Worm (Caenorhabditis elegans): Measurements from ENCODE around the gene bath-9.

bath-9 gene

DNA sequence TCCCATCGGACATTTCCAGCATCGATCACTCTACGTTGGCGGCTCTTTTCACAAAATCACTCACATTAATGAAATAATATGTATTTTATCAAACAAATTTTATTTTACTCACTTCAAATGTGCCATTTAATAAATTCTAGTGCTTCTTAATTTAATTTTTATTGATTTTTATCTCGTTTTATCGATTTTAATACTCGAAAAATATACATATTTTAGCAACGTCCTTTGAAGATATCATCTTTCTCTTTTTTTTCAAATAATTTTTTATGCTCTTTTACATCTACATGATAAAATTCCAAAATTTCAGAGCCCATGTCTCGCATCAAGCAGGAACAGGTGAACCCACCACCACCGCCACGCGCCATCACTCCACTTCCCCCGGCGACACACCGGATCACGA lies 18.1 kb upstream of the bath-9 start, which contains the start of the genes lido-14 and bath-27:
lido-14 (plus strand) TSS at position 301 of the 400 bp plus-strand sequence.
bath-27 (plus strand) TSS at position 306 of the 400 bp plus-strand sequence.
- no peak for TF ChIP-seq pqm-1 (tag; optimal IDR thresholded peaks at IDR 0.05)
- TF ChIP-seq fkh-10 (GFP tag; optimal IDR thresholded peaks at IDR 0.05), result no peak
- no peak for TF ChIP-seq fkh-8 (tag; optimal IDR thresholded peaks at IDR 0.05)
- TF ChIP-seq grh-1 (GFP tag; IDR thresholded peaks at IDR 0.05), result no peak
- TF ChIP-seq F16B12.6 (tag; optimal IDR thresholded peaks at IDR 0.05), result no peak
- TF ChIP-seq pag-3 (tag; optimal IDR thresholded peaks at IDR 0.05; ENCODE audit: borderline replicate concordance, insufficient read depth), result no peak
- TF ChIP-seq pax-3 (tag; optimal IDR thresholded peaks at IDR 0.05), result no peak

DNA sequence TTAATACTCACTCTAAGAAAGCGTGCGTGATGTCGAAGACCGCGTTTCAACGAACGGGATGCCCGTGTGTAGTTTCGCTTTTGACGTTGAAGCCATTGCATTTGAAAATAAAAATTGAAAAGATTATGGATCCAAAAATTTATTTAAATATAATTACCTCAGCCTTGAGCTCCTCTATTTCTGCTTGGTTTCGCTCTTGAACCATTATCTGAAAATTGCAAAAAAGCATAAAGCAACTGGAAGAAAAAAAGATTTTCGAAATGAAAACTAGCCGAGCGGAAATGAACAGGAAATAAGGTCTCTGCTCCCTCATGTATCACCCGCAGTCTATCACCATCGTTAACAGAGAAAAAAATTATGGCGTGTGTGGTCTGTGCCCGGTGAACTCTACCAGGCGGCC lies 9.8 kb upstream of the bath-9 start, which contains the start of gene Y49F6C.6:
Y49F6C.6 (minus strand) TSS at position 101 of the 400 bp plus-strand sequence.
- TF ChIP-seq unc-86 (tag; optimal IDR thresholded peaks at IDR 0.05), result no peak
- no peak for TF ChIP-seq mdl-1 (tag; optimal IDR thresholded peaks at IDR 0.05)
- TF ChIP-seq ets-5 (GFP tag; IDR thresholded peaks at IDR 0.05), result no peak
- TF ChIP-seq mep-1 (tag; optimal IDR thresholded peaks at IDR 0.05), result no peak
- TF ChIP-seq C16A3.4 (tag; optimal IDR thresholded peaks at IDR 0.05), result no peak
- TF ChIP-seq aly-2 (tag; optimal IDR thresholded peaks at IDR 0.05), result no peak
- no peak for TF ChIP-seq vab-15 (tag; optimal IDR thresholded peaks at IDR 0.05)
- no peak for TF ChIP-seq tlp-1 (tag; optimal IDR thresholded peaks at IDR 0.05)
- TF ChIP-seq unc-130 (tag; optimal IDR thresholded peaks at IDR 0.05), result no peak
- TF ChIP-seq tbx-2 (tag; optimal IDR thresholded peaks at IDR 0.05), result no peak
- TF ChIP-seq egl-13 (tag; optimal IDR thresholded peaks at IDR 0.05), result no peak

DNA sequence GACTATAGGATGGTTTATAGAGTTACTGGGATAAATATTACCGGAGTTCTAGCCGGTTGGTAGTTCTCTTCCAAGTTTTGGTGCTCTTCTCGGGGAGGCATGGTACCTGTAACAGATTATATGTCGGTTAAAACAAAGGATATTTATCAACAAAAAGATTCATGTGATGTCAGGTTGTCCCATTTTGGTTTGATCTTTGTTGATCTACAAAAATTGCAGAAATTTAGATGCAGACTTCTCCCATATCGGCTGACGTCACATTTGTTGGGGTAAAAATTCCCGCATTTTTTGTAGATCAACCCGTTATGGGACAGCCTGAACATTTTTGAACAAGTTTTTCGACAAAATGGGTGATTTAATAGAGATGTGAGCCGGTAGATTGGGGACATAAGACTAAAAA lies 8.8 kb upstream of the bath-9 start, which contains the start of gene Y49F6C.7:
Y49F6C.7 (minus strand) TSS at position 101 of the 400 bp plus-strand sequence.
- TF ChIP-seq mep-1 (tag; optimal IDR thresholded peaks at IDR 0.05) (no peak), lsy-2 (tag; optimal IDR thresholded peaks at IDR 0.05) (no peak), C04F5.9 (tag; optimal IDR thresholded peaks at IDR 0.05) (no peak), nhr-47 (tag; optimal IDR thresholded peaks at IDR 0.05) (no peak)

DNA sequence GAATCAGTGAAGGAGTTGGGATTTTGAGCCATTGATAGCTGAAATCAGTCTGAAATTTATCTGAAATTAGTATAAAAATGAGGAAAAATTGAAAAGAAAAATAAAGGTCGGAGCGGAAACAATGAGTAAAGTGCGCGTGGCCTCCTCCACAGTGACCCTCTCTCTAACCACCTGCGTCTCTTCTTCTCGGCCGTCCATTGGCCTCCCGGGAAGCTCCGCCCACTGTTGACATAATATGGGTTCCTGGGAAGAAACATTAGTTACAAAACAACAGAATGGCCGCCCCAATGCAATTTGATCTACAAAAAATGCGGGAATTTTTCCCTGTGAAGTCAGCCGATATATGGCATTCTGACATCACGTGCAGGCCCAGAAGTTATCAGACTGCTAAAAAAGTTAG lies 6.8 kb upstream of the bath-9 start, which contains the start of gene Y49F6C.8:
Y49F6C.8 (minus strand) TSS at position 51 of the 400 bp plus-strand sequence.
- no peak for TF ChIP-seq efl-1 (optimal IDR thresholded peaks at IDR 0.05)
- peak in 1 of 2 experiments; percentile 33 for TF ChIP-seq efl-1 (GFP tag; optimal IDR thresholded peaks at IDR 0.05 in 1 of 2)
- TF ChIP-seq lsy-2 (tag; optimal IDR thresholded peaks at IDR 0.05), result peak; percentile 38 to 50
- no peak for TF ChIP-seq zip-4 (GFP tag; optimal IDR thresholded peaks at IDR 0.05)
- no peak for TF ChIP-seq unc-86 (tag; optimal IDR thresholded peaks at IDR 0.05)
- TF ChIP-seq rnt-1 (tag; optimal IDR thresholded peaks at IDR 0.05), result peak; percentile 4

DNA sequence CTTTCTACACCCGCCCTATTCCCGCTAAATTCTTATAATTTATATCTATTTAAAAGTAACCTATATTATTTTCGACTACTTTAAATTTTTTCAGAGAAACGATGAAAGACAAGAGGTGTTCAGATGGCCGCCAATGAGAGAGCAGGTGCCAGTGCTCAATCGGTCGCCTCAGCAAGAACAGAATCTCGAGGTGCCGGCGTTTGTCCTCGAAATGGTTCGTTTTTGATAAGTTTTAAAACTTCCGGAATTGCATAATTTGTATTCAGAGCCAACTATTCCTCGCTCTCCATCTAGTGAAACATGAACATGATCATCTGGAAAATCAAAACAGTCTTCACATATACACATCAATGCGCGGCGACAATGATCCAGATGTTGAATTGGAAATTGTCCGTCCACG lies 5.9 kb upstream of the bath-9 start, which contains the start of gene bath-23:
bath-23 (plus strand) TSS at position 301 of the 400 bp plus-strand sequence.
- TF ChIP-seq sox-4 (tag; optimal IDR thresholded peaks at IDR 0.05) (no peak), Y116A8C.19 (tag; optimal IDR thresholded peaks at IDR 0.05; ENCODE audit: borderline replicate concordance) (no peak), ets-5 (GFP tag; IDR thresholded peaks at IDR 0.05) (no peak), nhr-71 (tag; optimal IDR thresholded peaks at IDR 0.05) (no peak), xbp-1 (tag; optimal IDR thresholded peaks at IDR 0.05) (no peak), fkh-10 (GFP tag; optimal IDR thresholded peaks at IDR 0.05) (no peak), blmp-1 (tag; optimal IDR thresholded peaks at IDR 0.05) (no peak), pag-3 (tag; optimal IDR thresholded peaks at IDR 0.05; ENCODE audit: borderline replicate concordance, insufficient read depth) (no peak), hlh-17 (GFP tag; optimal IDR thresholded peaks at IDR 0.05; ENCODE audit: borderline replicate concordance) (no peak), hlh-4 (tag; optimal IDR thresholded peaks at IDR 0.05) (no peak), ceh-8 (GFP tag; optimal IDR thresholded peaks at IDR 0.05) (no peak), sup-37 (GFP tag; optimal IDR thresholded peaks at IDR 0.05) (no peak)

Measured in whole organism, L1 larva.